Worm (Caenorhabditis elegans) whole organism, young adult: ENCODE measurements around the gene C16C8.27.
"Not testable (repeated sequence)": the region's sequence is repeated elsewhere in the genome, so short reads cannot be mapped to it uniquely, and the experiment has no call there.

Source experiments
- B0336.3 ChIP-seq: fragments of 200-800 bp; sonication (Bioruptor generic); IDR thresholded peaks from 2 replicates; pipeline ENCODE4 v1.3.6; 2022; ENCODE audit warnings: missing genetic modification characterization, missing compliant biosample characterization
- D2030.7 ChIP-seq: fragments of 200-800 bp; sonication (Bioruptor generic); IDR thresholded peaks from 2 replicates; pipeline ENCODE4 v1.3.6; 2022; ENCODE audit warnings: missing genetic modification reagents, missing genetic modification characterization, missing compliant biosample characterization
- F23B12.7 ChIP-seq: sonication (generic microtip); optimal IDR thresholded peaks from 2 replicates; lab custom pipeline; 2017; ENCODE audit warnings: missing genetic modification characterization, mild to moderate bottlenecking, missing compliant biosample characterization, antibody characterized with exemption, moderate library complexity; ENCODE audit not compliant: insufficient read depth
- F39B2.1 ChIP-seq: fragments of 200-800 bp; sonication (Bioruptor generic); IDR thresholded peaks from 2 replicates; pipeline ENCODE4 v1.3.6; 2022; ENCODE audit warnings: missing genetic modification reagents, missing genetic modification characterization, missing compliant biosample characterization
- F49E8.2 ChIP-seq: sonication (generic microtip); optimal IDR thresholded peaks from 3 replicates; lab custom pipeline; 2017; ENCODE audit warnings: missing genetic modification characterization, mild to moderate bottlenecking, missing compliant biosample characterization, antibody characterized with exemption, moderate library complexity; ENCODE audit not compliant: insufficient read depth
- Y53F4B.3 ChIP-seq: fragments of 200-800 bp; sonication (Bioruptor generic); IDR thresholded peaks from 2 replicates; pipeline ENCODE4 v1.3.6; 2022; ENCODE audit warnings: missing genetic modification reagents, missing genetic modification characterization, missing compliant biosample characterization
- Y53G8AR.9 ChIP-seq: fragments of 200-800 bp; sonication (Bioruptor generic); conservative IDR thresholded peaks from 2 replicates; pipeline ENCODE4 v1.3.6; 2022; ENCODE audit warnings: missing genetic modification reagents, missing genetic modification characterization, missing compliant biosample characterization
- ZK185.1 ChIP-seq: sonication (generic microtip); optimal IDR thresholded peaks from 2 replicates; lab custom pipeline; 2016; ENCODE audit warnings: mild to moderate bottlenecking, missing genetic modification characterization, missing compliant biosample characterization; ENCODE audit not compliant: poor library complexity, severe bottlenecking
- aptf-3 ChIP-seq: fragments of 200-800 bp; sonication (Bioruptor generic); IDR thresholded peaks from 2 replicates; pipeline ENCODE4 v1.3.6; 2022; ENCODE audit warnings: missing genetic modification characterization, missing compliant biosample characterization
- attf-6 ChIP-seq: fragments of 200-800 bp; sonication (Bioruptor generic); IDR thresholded peaks from 2 replicates; pipeline ENCODE4 v1.3.6; 2022; ENCODE audit warnings: missing genetic modification reagents, missing genetic modification characterization, missing compliant biosample characterization
- bed-1 ChIP-seq: fragments of 200-800 bp; sonication (Bioruptor generic); IDR thresholded peaks from 2 replicates; pipeline ENCODE4 v1.3.6; 2022; ENCODE audit warnings: missing genetic modification reagents, missing genetic modification characterization, missing compliant biosample characterization
- bed-2 ChIP-seq: fragments of 200-800 bp; sonication (Bioruptor generic); IDR thresholded peaks from 2 replicates; pipeline ENCODE4 v1.3.6; 2022; ENCODE audit warnings: missing genetic modification reagents, missing genetic modification characterization, missing compliant biosample characterization
- ccch-3 ChIP-seq: fragments of 200-800 bp; sonication (Bioruptor generic); optimal IDR thresholded peaks from 2 replicates; lab custom pipeline; 2018; ENCODE audit warnings: mild to moderate bottlenecking, missing genetic modification characterization, missing compliant biosample characterization
- cebp-1 ChIP-seq, 2 experiments: fragments of 200-800 bp in 1 of 2; sonication (Bioruptor generic) in 1 of 2; sonication (generic microtip) in 1 of 2; IDR thresholded peaks in 1 of 2; optimal IDR thresholded peaks in 1 of 2; 2 replicates each; pipeline versions ENCODE4 v1.3.6 to Lab custom; 2017 to 2022; ENCODE audit warnings: missing compliant biosample characterization in 2 of 2, missing genetic modification characterization in 2 of 2, mild to moderate bottlenecking in 1 of 2, missing genetic modification reagents in 1 of 2, moderate library complexity in 1 of 2
- cebp-2 ChIP-seq: fragments of 200-800 bp; sonication (Bioruptor generic); IDR thresholded peaks from 2 replicates; pipeline ENCODE4 v1.3.6; 2022; ENCODE audit warnings: missing genetic modification characterization, missing compliant biosample characterization
- ceh-27 ChIP-seq: fragments of 200-800 bp; sonication (Bioruptor generic); optimal IDR thresholded peaks from 2 replicates; lab custom pipeline; 2018; ENCODE audit warnings: mild to moderate bottlenecking, missing genetic modification characterization, moderate library complexity, missing compliant biosample characterization
- efl-1 ChIP-seq: fragments of 150-350 bp; optimal IDR thresholded peaks from 2 replicates; lab custom pipeline; 2014; ENCODE audit warnings: missing biosample characterization, missing genetic modification reagents, missing genetic modification characterization
- egl-44 ChIP-seq: fragments of 200-800 bp; sonication (Bioruptor generic); IDR thresholded peaks from 2 replicates; pipeline ENCODE4 v1.3.6; 2022; ENCODE audit warnings: missing genetic modification reagents, missing genetic modification characterization, missing compliant biosample characterization
- gei-17 ChIP-seq: fragments of 200-800 bp; sonication (Bioruptor generic); optimal IDR thresholded peaks from 2 replicates; lab custom pipeline; 2018; ENCODE audit warnings: mild to moderate bottlenecking, missing genetic modification characterization, missing compliant biosample characterization
- him-1 ChIP-seq: sonication (generic microtip); optimal IDR thresholded peaks from 2 replicates; lab custom pipeline; 2016; ENCODE audit warnings: missing genotype, missing genetic modification reagents, missing genetic modification characterization, missing compliant biosample characterization
- hmg-20 ChIP-seq: fragments of 200-800 bp; sonication (Bioruptor generic); IDR thresholded peaks from 2 replicates; pipeline ENCODE4 v1.3.6; 2022; ENCODE audit warnings: missing genetic modification reagents, missing genetic modification characterization, missing compliant biosample characterization
- lin-26 ChIP-seq: fragments of 200-800 bp; sonication (Bioruptor generic); IDR thresholded peaks from 2 replicates; pipeline ENCODE4 v1.3.6; 2022; ENCODE audit warnings: missing genetic modification reagents, missing genetic modification characterization, missing compliant biosample characterization
- lin-35 ChIP-seq, 3 experiments: fragments of 150-350 bp in 2 of 3; sonication (generic microtip) in 1 of 3; optimal IDR thresholded peaks; 2 replicates each; lab custom pipeline; 2014 to 2018; ENCODE audit warnings: missing biosample characterization in 3 of 3, missing genetic modification characterization in 3 of 3, missing genetic modification reagents in 3 of 3
- lin-40 ChIP-seq: sonication (generic microtip); optimal IDR thresholded peaks from 2 replicates; lab custom pipeline; 2016; ENCODE audit warnings: missing genetic modification characterization, mild to moderate bottlenecking, missing compliant biosample characterization, missing genotype, missing genetic modification reagents
- lir-1 ChIP-seq: fragments of 200-800 bp; sonication (Bioruptor generic); conservative IDR thresholded peaks from 2 replicates; pipeline ENCODE4 v1.3.6; 2022; ENCODE audit warnings: missing genetic modification reagents, missing genetic modification characterization, missing compliant biosample characterization
- madf-10 ChIP-seq: sonication (generic microtip); optimal IDR thresholded peaks from 2 replicates; lab custom pipeline; 2016; ENCODE audit warnings: mild to moderate bottlenecking, missing genetic modification characterization, missing compliant biosample characterization
- madf-3 ChIP-seq: fragments of 200-800 bp; sonication (Bioruptor generic); IDR thresholded peaks from 2 replicates; pipeline ENCODE4 v1.3.6; 2022; ENCODE audit warnings: missing genetic modification reagents, missing genetic modification characterization, missing compliant biosample characterization
- madf-8 ChIP-seq: fragments of 200-800 bp; sonication (Bioruptor generic); conservative IDR thresholded peaks from 2 replicates; pipeline ENCODE4 v1.3.6; 2022; ENCODE audit warnings: missing genetic modification reagents, missing genetic modification characterization, missing compliant biosample characterization
- mel-28 ChIP-seq: sonication (generic microtip); optimal IDR thresholded peaks from 2 replicates; lab custom pipeline; 2016; ENCODE audit warnings: borderline replicate concordance, mild to moderate bottlenecking, missing genetic modification characterization, missing compliant biosample characterization
- nfya-2 ChIP-seq: fragments of 200-800 bp; sonication (Bioruptor generic); IDR thresholded peaks from 2 replicates; pipeline ENCODE4 v1.3.6; 2022; ENCODE audit warnings: missing genetic modification reagents, missing genetic modification characterization, missing compliant biosample characterization
- nhr-120 ChIP-seq: fragments of 200-800 bp; sonication (Bioruptor generic); IDR thresholded peaks from 2 replicates; pipeline ENCODE4 v1.3.6; 2022; ENCODE audit warnings: missing genetic modification characterization, missing compliant biosample characterization
- nhr-80 ChIP-seq: sonication (generic microtip); optimal IDR thresholded peaks from 2 replicates; lab custom pipeline; 2016; ENCODE audit warnings: missing genetic modification characterization, missing compliant biosample characterization
- pbrm-1 ChIP-seq: fragments of 200-800 bp; sonication (Bioruptor generic); IDR thresholded peaks from 2 replicates; pipeline ENCODE4 v1.3.6; 2022; ENCODE audit warnings: missing genetic modification reagents, missing genetic modification characterization, missing compliant biosample characterization
- unc-62 ChIP-seq: fragments of 150-350 bp; optimal IDR thresholded peaks from 2 replicates; lab custom pipeline; 2014; ENCODE audit warnings: missing biosample characterization, missing genetic modification reagents, missing genetic modification characterization
- xnd-1 ChIP-seq: sonication (generic microtip); optimal IDR thresholded peaks from 2 replicates; lab custom pipeline; 2016; ENCODE audit warnings: missing genotype, missing genetic modification reagents, missing genetic modification characterization, missing compliant biosample characterization
- ztf-3 ChIP-seq: fragments of 200-800 bp; sonication (Bioruptor generic); optimal IDR thresholded peaks from 2 replicates; lab custom pipeline; 2018; ENCODE audit warnings: mild to moderate bottlenecking, missing genetic modification characterization, missing compliant biosample characterization
- ztf-6 ChIP-seq: fragments of 200-800 bp; sonication (Bioruptor generic); IDR thresholded peaks from 2 replicates; pipeline ENCODE4 v1.3.6; 2022; ENCODE audit warnings: missing genetic modification reagents, missing genetic modification characterization, missing compliant biosample characterization

C16C8.27 gene

ce11 chrII:3461586-3461985, 20.1 kb downstream of the C16C8.27 start, which contains the start of gene C16C8.8:
C16C8.8 (minus strand) TSS chrII:3461686.
- TF ChIP-seq lin-26 (GFP tag; lab: Robert Waterston, UW) (no peak), nhr-120 (GFP tag; lab: Robert Waterston, UW) (no peak), nhr-80 (tag; lab: Kevin White, UChicago) (no peak), nfya-2 (GFP tag; lab: Robert Waterston, UW) (no peak), bed-2 (GFP tag; lab: Robert Waterston, UW) (no peak), hmg-20 (no peak), ceh-27 (GFP tag; lab: Kevin White, UChicago) (no peak), F23B12.7 (tag; lab: Kevin White, UChicago) (no peak), F39B2.1 (GFP tag; lab: Robert Waterston, UW) (no peak)
- TF ChIP-seq, all 124 proteins: peak for 0

DNA sequence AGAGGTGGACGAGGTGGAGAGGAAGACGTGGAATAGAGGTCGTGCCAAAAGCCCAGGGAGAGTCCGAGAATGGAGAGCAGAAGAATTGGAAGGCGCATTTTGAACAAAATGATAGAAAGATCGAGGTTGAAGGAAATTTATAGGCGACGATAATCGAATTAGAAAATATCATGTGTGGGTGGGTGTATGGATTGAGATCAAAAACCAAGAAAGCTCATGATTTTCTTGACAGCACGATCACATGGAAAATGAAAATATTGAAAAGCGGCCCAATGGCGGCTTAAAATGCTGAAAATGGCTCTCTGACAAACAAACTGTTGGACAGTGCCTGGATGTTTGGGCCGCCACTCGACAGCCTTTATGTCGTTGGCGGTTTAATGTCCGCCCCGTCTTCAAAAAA, 21.6 kb downstream of the C16C8.27 start, which contains the start of gene C16C8.9:
Gene C16C8.9, minus strand, starts transcription at position 101 of the 400 bp plus-strand sequence.
- TF ChIP-seq lin-35 (GFP tag; optimal IDR thresholded peaks at IDR 0.05; lab: Kevin White, UChicago) (no peak), gei-17 (no peak), ccch-3 (GFP tag; lab: Kevin White, UChicago) (no peak), D2030.7 (GFP tag; lab: Robert Waterston, UW) (no peak), ZK185.1 (tag; lab: Kevin White, UChicago) (no peak), nhr-120 (GFP tag; lab: Robert Waterston, UW) (no peak), madf-8 (no peak), him-1 (no peak), ztf-3 (GFP tag; lab: Kevin White, UChicago) (no peak), madf-3 (GFP tag; lab: Robert Waterston, UW) (no peak), efl-1 (GFP tag; lab: Kevin White, UChicago) (no peak), hmg-20 (no peak), lir-1 (GFP tag; lab: Robert Waterston, UW) (no peak), F49E8.2 (tag; lab: Kevin White, UChicago) (no peak)

DNA sequence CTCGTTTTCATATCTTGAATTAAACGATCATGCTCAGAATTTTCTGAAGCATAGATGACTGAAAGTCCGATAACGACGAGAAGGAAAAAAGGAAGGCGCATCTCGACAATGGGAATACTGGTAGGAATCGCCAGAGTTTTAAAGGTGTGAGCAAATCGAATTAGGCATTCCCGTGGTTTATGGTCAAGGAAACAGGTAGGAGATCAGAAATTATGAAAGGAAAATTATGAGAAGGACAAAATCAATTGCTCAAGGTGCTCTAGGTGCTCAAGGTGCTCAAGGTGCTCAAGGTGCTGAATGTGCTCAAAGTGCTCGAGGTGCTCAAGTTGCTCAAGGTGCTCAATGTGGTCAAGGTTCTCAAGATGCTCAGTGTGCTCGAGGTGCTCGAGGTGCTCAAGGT, 23.1 kb downstream of the C16C8.27 start, which contains the start of gene C16C8.10:
Gene C16C8.10, minus strand, starts transcription at position 101 of the 400 bp plus-strand sequence.
- TF ChIP-seq egl-44 (GFP tag; lab: Robert Waterston, UW); aptf-3; lin-40 (tag; lab: Kevin White, UChicago): not testable (repeated sequence)

DNA sequence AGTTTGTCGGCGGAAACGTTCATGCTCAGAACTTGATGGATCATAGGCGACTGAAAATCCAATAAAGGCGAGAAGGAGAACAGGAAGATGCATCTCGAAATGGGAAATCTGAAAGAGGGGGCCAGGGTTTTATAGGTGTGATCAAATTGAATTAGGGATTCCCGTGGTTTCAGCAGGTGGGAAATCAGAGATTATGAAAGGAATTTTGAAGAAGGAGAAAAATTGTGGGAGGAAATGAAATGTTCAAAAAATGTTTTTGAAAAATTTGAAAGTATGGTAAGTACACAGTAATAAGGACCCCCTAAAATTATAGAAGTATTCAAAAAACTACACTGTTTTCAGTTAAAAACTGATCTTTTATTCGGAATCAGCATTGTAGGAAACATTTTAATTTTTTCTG, 29.1 kb downstream of the C16C8.27 start, which contains the start of gene Y49F6B.20:
Gene Y49F6B.20, minus strand, starts transcription at position 101 of the 400 bp plus-strand sequence.
- TF ChIP-seq xnd-1 = no peak
- TF ChIP-seq cebp-1 (GFP tag; IDR thresholded peaks at IDR 0.05; lab: Robert Waterston, UW) = no peak
- no peak for TF ChIP-seq cebp-1 (tag; optimal IDR thresholded peaks at IDR 0.05; lab: Kevin White, UChicago)
- TF ChIP-seq lin-40 (tag; lab: Kevin White, UChicago) = no peak
- no peak for TF ChIP-seq Y53F4B.3 (GFP tag; lab: Robert Waterston, UW)
- no peak for TF ChIP-seq unc-62 (GFP tag; lab: Kevin White, UChicago)
- TF ChIP-seq pbrm-1 (GFP tag; lab: Robert Waterston, UW) = no peak
- no peak for TF ChIP-seq mel-28 (tag; lab: Kevin White, UChicago)

ce11 chrII:3471603-3472002, 30.1 kb downstream of the C16C8.27 start, which contains the start of gene Y49F6B.13:
Y49F6B.13 (minus strand) TSS chrII:3471703.
- TF ChIP-seq B0336.3 (GFP tag; lab: Robert Waterston, UW) (no peak), cebp-2 (GFP tag; lab: Robert Waterston, UW) (no peak), bed-1 (no peak), madf-10 (tag; lab: Kevin White, UChicago) (no peak), ztf-6 (no peak), Y53G8AR.9 (GFP tag; lab: Robert Waterston, UW) (no peak), attf-6 (GFP tag; lab: Robert Waterston, UW) (no peak)
- TF ChIP-seq, all 124 proteins: peak for 0
